Fruit fly (Drosophila melanogaster) whole organism: ENCODE measurements around the gene CAH2.

Experiments used
- CG8478 ChIP-seq: fragments of >200 bp; optimal IDR thresholded peaks from 2 replicates; lab custom pipeline; 2018; ENCODE audit warnings: inconsistent platforms
- usp ChIP-seq: fragments of >200 bp; optimal IDR thresholded peaks from 2 replicates; lab custom pipeline; 2017; ENCODE audit warnings: missing biosample characterization, missing genetic modification characterization, mixed read lengths

- TF ChIP-seq CG8478 (lab: Kevin White, UChicago) (no peak), usp (GFP tag; lab: Kevin White, UChicago) (no peak)
Measured at dm6 chr3L:12163082-12163481, 14.3 kb upstream of the CAH2 start.
